Fruit fly (Drosophila melanogaster) whole organism, adult: ENCODE results near the gene CG3982.

Source experiments
- CG12768 ChIP-seq: fragments of 200-800 bp; sonication (Bioruptor generic); optimal IDR thresholded peaks from 2 replicates; lab custom pipeline; 2017; ENCODE audit warnings: missing biosample characterization, missing genetic modification characterization, mild to moderate bottlenecking, moderate library complexity, missing genetic modification reagents
- CG1620 ChIP-seq: fragments of 200-800 bp; sonication (Bioruptor generic); optimal IDR thresholded peaks from 2 replicates; lab custom pipeline; 2016; ENCODE audit warnings: missing biosample characterization, missing genetic modification characterization
- CG7045 ChIP-seq: fragments of 200-800 bp; sonication (Bioruptor generic); optimal IDR thresholded peaks from 2 replicates; lab custom pipeline; 2017; ENCODE audit warnings: missing biosample characterization, mild to moderate bottlenecking, missing genetic modification characterization
- Clk ChIP-seq: fragments of 200-800 bp; sonication (Bioruptor generic); optimal IDR thresholded peaks from 2 replicates; lab custom pipeline; 2017; ENCODE audit warnings: missing biosample characterization, missing genetic modification characterization
- Crg-1 ChIP-seq: fragments of 200-800 bp; sonication (Bioruptor generic); optimal IDR thresholded peaks from 2 replicates; lab custom pipeline; 2016; ENCODE audit warnings: missing biosample characterization, missing genetic modification characterization
- Hr96 ChIP-seq: fragments of 200-800 bp; sonication (Bioruptor generic); optimal IDR thresholded peaks from 2 replicates; lab custom pipeline; 2016; ENCODE audit warnings: missing biosample characterization, missing genetic modification characterization
- cic ChIP-seq: fragments of 200-800 bp; sonication (Bioruptor generic); optimal IDR thresholded peaks from 2 replicates; lab custom pipeline; 2017; ENCODE audit warnings: missing biosample characterization, mild to moderate bottlenecking, missing genetic modification characterization, moderate library complexity
- cnc ChIP-seq, 2 experiments: fragments of >200 bp; optimal IDR thresholded peaks; 2 replicates each; lab custom pipeline; 2017
- kay ChIP-seq: fragments of 200-800 bp; sonication (Bioruptor generic); peaks from one replicate; lab custom pipeline; 2016; ENCODE audit warnings: missing biosample characterization, missing genetic modification characterization, borderline replicate concordance
- ovo ChIP-seq: fragments of 200-800 bp; sonication (Bioruptor generic); optimal IDR thresholded peaks from 2 replicates; lab custom pipeline; 2016; ENCODE audit warnings: missing biosample characterization, missing genetic modification characterization
- pad ChIP-seq: fragments of 200-800 bp; sonication (Bioruptor generic); optimal IDR thresholded peaks from 3 replicates; lab custom pipeline; 2017; ENCODE audit warnings: missing biosample characterization, missing genetic modification characterization, mild to moderate bottlenecking, moderate library complexity, missing genetic modification reagents
- toe ChIP-seq: fragments of 200-800 bp; sonication (Bioruptor generic); optimal IDR thresholded peaks from 2 replicates; lab custom pipeline; 2016; ENCODE audit warnings: missing biosample characterization, missing genetic modification characterization

dm6 chr3L:9424528-9424911 is 7.3 kb upstream of the CG3982 start:
- TF ChIP-seq toe (GFP tag; lab: Kevin White, UChicago): no peak
- TF ChIP-seq Clk: no peak
- TF ChIP-seq CG7045 (GFP tag; lab: Kevin White, UChicago): peak; percentile 36
- TF ChIP-seq CG1620: no peak
- TF ChIP-seq CG12768: peak; percentile 18
- no peak for TF ChIP-seq Crg-1 (GFP tag; lab: Kevin White, UChicago)
- no peak for TF ChIP-seq Hr96 (GFP tag; lab: Kevin White, UChicago)
- TF ChIP-seq ovo (GFP tag; lab: Kevin White, UChicago): no peak
- TF ChIP-seq pad (GFP tag; lab: Kevin White, UChicago): no peak
- peak in 1 of 2 experiments; percentile 78 for TF ChIP-seq cnc (optimal IDR thresholded peaks at IDR 0.05; lab: Kevin White, UChicago)
- peak; percentile 97 for TF ChIP-seq kay (GFP tag; lab: Kevin White, UChicago)
- no peak for TF ChIP-seq cic (GFP tag; lab: Kevin White, UChicago)
